Fruit fly (Drosophila melanogaster) Kc167 (cell line): ENCODE data around the gene Sec24CD.

ENCODE experiments used
- Sin3A ChIP-seq: fragments of >200 bp; optimal IDR thresholded peaks from 2 replicates; lab custom pipeline; 2018; ENCODE audit warnings: missing external identifiers
- h ChIP-seq: fragments of >200 bp; optimal IDR thresholded peaks from 3 replicates; lab custom pipeline; 2018; ENCODE audit warnings: missing external identifiers
- insv ChIP-seq: fragments of >200 bp; optimal IDR thresholded peaks from 3 replicates; lab custom pipeline; 2018; ENCODE audit warnings: missing external identifiers
- psq ChIP-seq: fragments of >200 bp; optimal IDR thresholded peaks from 2 replicates; lab custom pipeline; 2017; ENCODE audit warnings: missing external identifiers
- ttk ChIP-seq: sonication (Bioruptor generic); optimal IDR thresholded peaks from 2 replicates; lab custom pipeline; 2017; ENCODE audit warnings: missing external identifiers

DNA sequence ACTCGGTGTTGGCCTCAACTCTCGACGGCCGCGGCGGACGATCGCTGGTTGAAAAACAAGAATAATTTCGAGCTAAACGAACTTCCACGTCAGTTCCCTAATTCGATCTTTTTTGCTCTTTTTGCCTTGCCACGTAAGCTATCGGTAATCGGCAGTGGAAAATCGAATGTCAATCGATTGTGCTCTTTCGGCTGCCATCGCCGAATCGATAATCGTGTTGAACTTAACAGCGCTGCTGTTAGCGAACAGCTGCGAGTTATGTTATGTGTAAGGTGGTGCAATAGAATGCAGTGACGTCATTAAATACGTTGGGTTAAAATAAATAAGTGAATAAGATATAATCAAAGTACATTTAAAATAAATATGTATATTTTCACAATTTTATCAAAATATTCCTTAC is at the start of gene Sec24CD:
- TF ChIP-seq Sin3A (no peak), psq (lab: Kevin White, UChicago) (peak; percentile 28), ttk (no peak), insv (lab: Kevin White, UChicago) (no peak), h (no peak)
